Fruit fly (Drosophila melanogaster): Measurements from ENCODE around the gene CG9536.

Gene CG9536

DNA sequence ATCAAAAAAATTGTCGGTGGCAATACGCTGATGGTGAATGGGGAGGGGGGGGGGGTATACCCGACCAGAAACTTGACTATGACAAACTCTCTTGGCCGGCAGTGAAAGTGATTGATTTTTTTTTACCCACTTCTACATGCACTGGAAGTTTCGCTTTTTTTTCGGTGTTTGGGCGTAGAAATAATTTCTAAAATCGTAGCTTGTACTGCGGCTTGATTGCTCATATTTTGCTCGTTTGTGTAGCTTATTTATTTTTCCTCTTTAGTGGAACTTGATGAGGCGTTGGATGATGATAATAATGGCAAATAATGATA is 26.9 kb upstream of the CG9536 start:
- TF ChIP-seq Blimp-1 (GFP tag; optimal IDR thresholded peaks at IDR 0.05) = peak; percentile 81
- TF ChIP-seq CG9215 (GFP tag; IDR thresholded peaks at IDR 0.05) = no peak
- no peak for TF ChIP-seq pfk (GFP tag; optimal IDR thresholded peaks at IDR 0.05)
- TF ChIP-seq crol (GFP tag; IDR thresholded peaks at IDR 0.05) = peak; percentile 37; the same call in 1 of the 2 replicates

DNA sequence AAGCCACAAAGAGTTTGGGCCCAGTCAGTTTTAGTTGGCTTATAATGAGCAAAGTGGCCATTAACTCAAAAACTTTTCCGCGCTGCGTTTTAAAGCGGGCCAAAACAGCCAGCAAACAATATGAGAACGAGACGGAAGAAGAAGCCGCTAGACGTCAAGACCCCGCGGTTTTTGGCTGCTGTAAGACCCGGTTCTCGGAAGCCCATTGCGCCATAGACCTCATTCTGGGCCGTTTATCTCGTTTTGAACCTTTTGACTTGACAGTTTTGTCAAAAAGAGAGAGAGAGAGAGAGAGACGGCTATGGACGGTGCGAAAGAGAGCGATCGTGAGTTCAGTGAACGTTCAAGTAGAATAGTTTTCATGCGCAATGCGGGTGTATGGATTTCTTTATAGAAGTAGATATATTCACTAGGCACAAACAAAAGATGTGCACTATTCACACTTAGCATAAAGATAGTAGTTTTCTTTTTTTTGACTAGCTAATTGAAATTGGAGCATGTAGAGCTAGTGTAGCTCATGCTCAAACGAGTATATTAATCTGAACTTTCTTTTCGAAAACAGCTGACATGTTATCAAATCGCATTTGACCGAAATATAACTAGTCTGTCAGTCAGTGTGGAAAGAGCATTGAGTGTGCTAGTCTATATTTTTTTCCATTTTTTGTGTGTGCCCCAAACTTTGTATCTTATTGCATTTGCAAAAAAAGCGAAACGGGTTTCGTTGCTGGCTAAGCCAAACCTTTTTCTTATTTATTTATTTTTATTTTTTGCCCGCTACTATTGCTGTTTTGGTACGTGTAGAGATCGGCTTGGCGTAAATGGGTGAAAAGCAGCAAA is 26.3 kb upstream of the CG9536 start:
- TF ChIP-seq ATbp (GFP tag; optimal IDR thresholded peaks at IDR 0.05) = no peak
- TF ChIP-seq her (GFP tag; optimal IDR thresholded peaks at IDR 0.05) = no peak
- TF ChIP-seq Bgb (GFP tag; IDR thresholded peaks at IDR 0.05; ENCODE audit: partially characterized antibody) = no peak
- 0 out of 3 replicates have a peak, but pooled peaks have one; percentile 38 for TF ChIP-seq CG6791 (GFP tag; IDR thresholded peaks at IDR 0.05; ENCODE audit: partially characterized antibody)
- no peak for TF ChIP-seq Ets65A (GFP tag)
- no peak for TF ChIP-seq H15 (GFP tag; IDR thresholded peaks at IDR 0.05)
- peak; percentile 75 for TF ChIP-seq CG13894 (tag; optimal IDR thresholded peaks at IDR 0.05)
- peak; percentile 54 for TF ChIP-seq CG8290 (GFP tag; optimal IDR thresholded peaks at IDR 0.05)
- TF ChIP-seq CG8290 (tag; optimal IDR thresholded peaks at IDR 0.05) = no peak
- peak; percentile 20 for TF ChIP-seq CG15479 (GFP tag; optimal IDR thresholded peaks at IDR 0.05)
- peak in 1 of 3 experiments; percentile 71 for TF ChIP-seq Stat92E (GFP tag; optimal IDR thresholded peaks at IDR 0.05)
- no peak for TF ChIP-seq cwo (GFP tag; optimal IDR thresholded peaks at IDR 0.05)
- 0 out of 2 replicates have a peak, but pooled peaks have one; percentile 8 for TF ChIP-seq sob (GFP tag; IDR thresholded peaks at IDR 0.05)
- TF ChIP-seq sens (GFP tag) = peak; percentile 8
- TF ChIP-seq gcm (GFP tag; optimal IDR thresholded peaks at IDR 0.05) = peak; percentile 55
- peak; percentile 18 to 27 for TF ChIP-seq Trl (optimal IDR thresholded peaks at IDR 0.05)
- TF ChIP-seq Trl (GFP tag; optimal IDR thresholded peaks at IDR 0.05) = no peak
- no peak for TF ChIP-seq CG2129 (GFP tag; IDR thresholded peaks at IDR 0.05; ENCODE audit: partially characterized antibody)
- TF ChIP-seq zf30C (GFP tag; optimal IDR thresholded peaks at IDR 0.05) = no peak
- peak; percentile 37 for TF ChIP-seq CG1832 (GFP tag; optimal IDR thresholded peaks at IDR 0.05)
- TF ChIP-seq Max (GFP tag; optimal IDR thresholded peaks at IDR 0.05) = no peak
- TF ChIP-seq chinmo (GFP tag; IDR thresholded peaks at IDR 0.05; ENCODE audit: partially characterized antibody) = 0 out of 4 replicates have a peak, but pooled peaks have one; percentile 23

DNA sequence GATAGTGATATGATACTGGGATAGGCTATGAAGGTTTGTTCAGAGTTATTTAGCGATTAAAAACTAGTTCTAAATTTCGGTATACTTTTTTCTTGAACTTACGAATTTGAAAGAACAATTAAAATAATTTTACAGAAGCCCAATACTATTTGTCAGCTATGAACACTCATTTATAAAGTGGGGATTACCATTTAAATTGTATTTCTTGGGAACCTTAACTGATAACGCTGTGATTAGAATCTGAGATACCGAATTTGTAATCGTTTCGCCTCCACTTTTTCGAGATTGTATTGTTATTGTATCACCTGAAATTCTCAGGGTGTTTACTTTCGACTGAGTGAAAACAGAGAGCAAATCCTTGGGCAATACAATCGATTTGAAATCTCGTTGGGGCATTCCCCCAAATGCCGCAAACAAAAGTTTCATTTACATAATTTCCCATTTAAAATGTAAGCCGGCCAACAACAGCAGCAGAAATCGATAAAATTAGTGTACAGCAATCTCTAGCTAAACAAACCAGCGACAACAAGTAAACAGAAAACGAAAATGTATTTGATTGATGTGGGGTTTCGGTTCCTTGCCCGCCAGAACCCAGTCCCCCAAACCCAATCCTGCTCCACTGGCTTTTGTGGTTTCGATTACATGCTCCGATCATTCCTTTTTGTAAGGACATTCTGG is 24.0 kb upstream of the CG9536 start:
- TF ChIP-seq sug (tag; optimal IDR thresholded peaks at IDR 0.05) (peak; percentile 2), chif (GFP tag; optimal IDR thresholded peaks at IDR 0.05) (no peak), p53 (GFP tag; optimal IDR thresholded peaks at IDR 0.05) (no peak), Spps (tag; optimal IDR thresholded peaks at IDR 0.05) (no peak), unc-4 (GFP tag; IDR thresholded peaks at IDR 0.05; ENCODE audit: partially characterized antibody) (no peak), Atf3 (GFP tag; optimal IDR thresholded peaks at IDR 0.05) (no peak), Chrac-16 (GFP tag; optimal IDR thresholded peaks at IDR 0.05) (no peak), ranshi (GFP tag; IDR thresholded peaks at IDR 0.05) (no peak), CG4730 (GFP tag; IDR thresholded peaks at IDR 0.05) (no peak), lab (GFP tag; optimal IDR thresholded peaks at IDR 0.05) (peak; percentile 8), Ada2b (GFP tag; IDR thresholded peaks at IDR 0.05) (no peak), onecut (GFP tag; IDR thresholded peaks at IDR 0.05) (peak; percentile 76), CG33213 (GFP tag; optimal IDR thresholded peaks at IDR 0.05) (no peak), CG34376 (GFP tag; optimal IDR thresholded peaks at IDR 0.05) (peak; percentile 8), Scr (GFP tag; IDR thresholded peaks at IDR 0.05; ENCODE audit: partially characterized antibody) (no peak), grn (GFP tag; optimal IDR thresholded peaks at IDR 0.05) (peak; percentile 75), pros (GFP tag; optimal IDR thresholded peaks at IDR 0.05) (no peak), CG10274 (GFP tag; optimal IDR thresholded peaks at IDR 0.05) (no peak), CG11560 (tag; IDR thresholded peaks at IDR 0.05) (no peak), stwl (tag; optimal IDR thresholded peaks at IDR 0.05) (no peak), CG32767 (GFP tag; IDR thresholded peaks at IDR 0.05) (peak; percentile 54; the same call in 1 of the 2 replicates)
